Worm (Caenorhabditis elegans): Measurements from ENCODE around the gene Y64G10A.2.

- no peak for TF ChIP-seq ama-1 (optimal IDR thresholded peaks at IDR 0.05)
- no peak for TF ChIP-seq B0310.2 (tag; optimal IDR thresholded peaks at IDR 0.05)
- no peak for TF ChIP-seq hmbx-1 (tag; optimal IDR thresholded peaks at IDR 0.05)
- TF ChIP-seq hnd-1 (tag; optimal IDR thresholded peaks at IDR 0.05): no peak
These were observed 5.2 kb upstream of the Y64G10A.2 start for ce11 chrIV:14249447-14249846.

Measured in whole organism, early embryonic.